Worm (Caenorhabditis elegans) whole organism, L3 larva: ENCODE measurements around the gene lmd-5.

ENCODE experiments used
- aly-2 ChIP-seq: fragments of 150-350 bp; optimal IDR thresholded peaks from 2 replicates; lab custom pipeline; 2014; ENCODE audit warnings: missing biosample characterization, missing genetic modification characterization
- lin-15B ChIP-seq: fragments of 150-350 bp; optimal IDR thresholded peaks from 2 replicates; lab custom pipeline; 2014; ENCODE audit warnings: missing biosample characterization, missing genetic modification characterization
- nhr-12 ChIP-seq: fragments of 150-350 bp; optimal IDR thresholded peaks from 2 replicates; lab custom pipeline; 2014; ENCODE audit warnings: missing biosample characterization, missing genetic modification characterization
- snpc-4 ChIP-seq: fragments of 150-350 bp; optimal IDR thresholded peaks from 2 replicates; lab custom pipeline; 2014; ENCODE audit warnings: missing biosample characterization, missing genetic modification characterization

- TF ChIP-seq nhr-12 (tag; lab: Kevin White, UChicago), result no peak
- TF ChIP-seq aly-2 (tag; lab: Kevin White, UChicago), result no peak
- TF ChIP-seq snpc-4 (tag; lab: Kevin White, UChicago), result peak; percentile 46
- TF ChIP-seq lin-15B (tag; lab: Kevin White, UChicago), result no peak
Measured at ce11 chrV:7093720-7094401, 29.6 kb upstream of the lmd-5 start, which contains the start of gene nhr-135.
